Worm (Caenorhabditis elegans): ENCODE results near the gene spp-24.

- TF ChIP-seq W03F9.2 (tag; optimal IDR thresholded peaks at IDR 0.05) (no peak), him-1 (tag; optimal IDR thresholded peaks at IDR 0.05) (no peak), dao-5 (tag; optimal IDR thresholded peaks at IDR 0.05) (no peak)
These were observed 27.6 kb downstream of the spp-24 start, which contains the start of gene best-4 for ce11 chrII:11783-12182.
